Fruit fly (Drosophila melanogaster): ENCODE data around the gene CG4364.

dm6 chr2L:9705291-9705690 lies 5.8 kb downstream of the CG4364 start:
- TF ChIP-seq CG10631 (GFP tag; optimal IDR thresholded peaks at IDR 0.05): no peak
- TF ChIP-seq fkh (GFP tag; optimal IDR thresholded peaks at IDR 0.05): no peak
- TF ChIP-seq CG16779 (tag; optimal IDR thresholded peaks at IDR 0.05): no peak
- TF ChIP-seq CG11902 (GFP tag; optimal IDR thresholded peaks at IDR 0.05): no peak
- TF ChIP-seq Gug (GFP tag; IDR thresholded peaks at IDR 0.05): no peak
- TF ChIP-seq CG8319 (GFP tag; optimal IDR thresholded peaks at IDR 0.05): no peak

All from whole organism, prepupa.